Worm (Caenorhabditis elegans) whole organism, late embryonic: ENCODE measurements around the gene oxy-4.
A peak's percentile ranks its signal among the peaks of the same experiment; 100 is the strongest.

Source experiments
- C08G9.2 ChIP-seq: sonication (generic microtip); optimal IDR thresholded peaks from 2 replicates; lab custom pipeline; 2016; ENCODE audit warnings: mild to moderate bottlenecking, missing genetic modification characterization, moderate library complexity, missing compliant biosample characterization
- C38D4.7 ChIP-seq: fragments of 200-800 bp; sonication (Bioruptor generic); optimal IDR thresholded peaks from 2 replicates; lab custom pipeline; 2018; ENCODE audit warnings: mild to moderate bottlenecking, missing genetic modification characterization, moderate library complexity, missing compliant biosample characterization
- K02D7.2 ChIP-seq: sonication (generic microtip); optimal IDR thresholded peaks from 2 replicates; lab custom pipeline; 2017; ENCODE audit warnings: mild to moderate bottlenecking, missing genetic modification characterization, missing compliant biosample characterization
- T23F11.4 ChIP-seq: fragments of 200-800 bp; sonication (Bioruptor generic); optimal IDR thresholded peaks from 2 replicates; lab custom pipeline; 2018; ENCODE audit warnings: mild to moderate bottlenecking, missing genetic modification characterization, missing compliant biosample characterization
- Y22D7AL.16 ChIP-seq: sonication (generic microtip); optimal IDR thresholded peaks from 2 replicates; lab custom pipeline; 2016; ENCODE audit warnings: missing genetic modification characterization, missing compliant biosample characterization
- ahr-1 ChIP-seq: sonication (generic microtip); optimal IDR thresholded peaks from 2 replicates; lab custom pipeline; 2016; ENCODE audit warnings: missing genetic modification characterization, missing compliant biosample characterization
- ama-1 ChIP-seq: fragments of 150-350 bp; optimal IDR thresholded peaks from 2 replicates; lab custom pipeline; 2014
- ceh-34 ChIP-seq: sonication (generic microtip); optimal IDR thresholded peaks from 2 replicates; lab custom pipeline; 2016; ENCODE audit warnings: mild to moderate bottlenecking, missing genetic modification characterization, missing compliant biosample characterization
- ceh-48 ChIP-seq: sonication (generic microtip); optimal IDR thresholded peaks from 2 replicates; lab custom pipeline; 2016; ENCODE audit warnings: missing genetic modification characterization, inconsistent platforms, missing compliant biosample characterization
- che-1 ChIP-seq: sonication (generic microtip); optimal IDR thresholded peaks from 2 replicates; lab custom pipeline; 2016; ENCODE audit warnings: mild to moderate bottlenecking, missing genetic modification characterization, missing compliant biosample characterization
- hlh-6 ChIP-seq: sonication (generic microtip); optimal IDR thresholded peaks from 2 replicates; lab custom pipeline; 2016; ENCODE audit warnings: missing genotype, missing genetic modification characterization, missing compliant biosample characterization
- hlh-8 ChIP-seq: sonication (generic microtip); optimal IDR thresholded peaks from 2 replicates; lab custom pipeline; 2016; ENCODE audit warnings: missing genotype, missing genetic modification characterization, missing compliant biosample characterization
- madf-2 ChIP-seq: sonication (generic microtip); optimal IDR thresholded peaks from 2 replicates; lab custom pipeline; 2017; ENCODE audit warnings: missing genetic modification characterization, missing compliant biosample characterization
- mec-3 ChIP-seq: sonication (generic microtip); optimal IDR thresholded peaks from 2 replicates; lab custom pipeline; 2016; ENCODE audit warnings: borderline replicate concordance, missing genetic modification characterization, missing compliant biosample characterization
- nfya-1 ChIP-seq: sonication (generic microtip); optimal IDR thresholded peaks from 2 replicates; lab custom pipeline; 2017; ENCODE audit warnings: missing genetic modification characterization, mild to moderate bottlenecking, missing compliant biosample characterization, antibody characterized with exemption, moderate library complexity
- nhr-11 ChIP-seq: fragments of 150-350 bp; optimal IDR thresholded peaks from 2 replicates; lab custom pipeline; 2014; ENCODE audit warnings: missing biosample characterization, missing genetic modification characterization
- pha-4 ChIP-seq: fragments of 150-350 bp; optimal IDR thresholded peaks from 2 replicates; lab custom pipeline; 2018; ENCODE audit warnings: missing biosample characterization, missing genetic modification reagents, missing genetic modification characterization
- ref-2 ChIP-seq: sonication (generic microtip); optimal IDR thresholded peaks from 2 replicates; lab custom pipeline; 2016; ENCODE audit warnings: missing genetic modification characterization, missing compliant biosample characterization
- tbx-2 ChIP-seq: sonication (generic microtip); optimal IDR thresholded peaks from 2 replicates; lab custom pipeline; 2016; ENCODE audit warnings: missing genetic modification characterization, missing compliant biosample characterization
- unc-86 ChIP-seq: sonication (generic microtip); optimal IDR thresholded peaks from 2 replicates; lab custom pipeline; 2016; ENCODE audit warnings: missing genetic modification characterization, missing compliant biosample characterization

Gene oxy-4

DNA sequence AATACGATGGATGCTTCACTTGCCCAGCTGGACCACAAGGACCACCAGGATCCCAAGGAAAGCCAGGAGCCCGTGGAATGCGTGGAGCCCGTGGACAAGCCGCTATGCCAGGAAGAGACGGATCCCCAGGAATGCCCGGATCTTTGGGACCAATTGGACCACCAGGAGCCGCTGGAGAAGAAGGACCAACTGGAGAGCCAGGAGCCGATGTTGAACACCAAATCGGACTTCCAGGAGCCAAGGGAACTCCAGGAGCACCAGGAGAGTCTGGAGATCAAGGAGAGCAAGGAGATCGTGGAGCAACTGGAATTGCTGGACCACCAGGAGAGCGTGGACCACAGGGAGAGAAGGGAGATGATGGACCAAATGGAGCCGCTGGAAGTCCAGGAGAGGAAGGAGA lies 50.6 kb downstream of the oxy-4 start:
- no peak for TF ChIP-seq K02D7.2 (tag; lab: Kevin White, UChicago)
- no peak for TF ChIP-seq unc-86 (tag; lab: Kevin White, UChicago)
- TF ChIP-seq ceh-48 (tag; lab: Kevin White, UChicago): no peak
- peak; percentile 4 for TF ChIP-seq ceh-34
- TF ChIP-seq hlh-6 (tag; lab: Kevin White, UChicago): no peak
- TF ChIP-seq pha-4: no peak
- TF ChIP-seq T23F11.4 (GFP tag; lab: Kevin White, UChicago): peak; percentile 63
- peak; percentile 14 for TF ChIP-seq C08G9.2 (tag; lab: Kevin White, UChicago)

- TF ChIP-seq che-1 (no peak), ama-1 (peak; percentile 82), hlh-8 (tag; lab: Kevin White, UChicago) (no peak), ahr-1 (tag; lab: Kevin White, UChicago) (no peak), mec-3 (tag; lab: Kevin White, UChicago) (no peak), nfya-1 (tag; lab: Kevin White, UChicago) (peak; percentile 1), C38D4.7 (GFP tag; lab: Kevin White, UChicago) (no peak), ref-2 (no peak)
- TF ChIP-seq, all 69 proteins: peak for 2
Measured at ce11 chrIII:5106893-5107471, 51.6 kb downstream of the oxy-4 start, which contains the start of gene dpy-17. Gene dpy-17, plus strand, starts transcription at chrIII:5107330.

DNA sequence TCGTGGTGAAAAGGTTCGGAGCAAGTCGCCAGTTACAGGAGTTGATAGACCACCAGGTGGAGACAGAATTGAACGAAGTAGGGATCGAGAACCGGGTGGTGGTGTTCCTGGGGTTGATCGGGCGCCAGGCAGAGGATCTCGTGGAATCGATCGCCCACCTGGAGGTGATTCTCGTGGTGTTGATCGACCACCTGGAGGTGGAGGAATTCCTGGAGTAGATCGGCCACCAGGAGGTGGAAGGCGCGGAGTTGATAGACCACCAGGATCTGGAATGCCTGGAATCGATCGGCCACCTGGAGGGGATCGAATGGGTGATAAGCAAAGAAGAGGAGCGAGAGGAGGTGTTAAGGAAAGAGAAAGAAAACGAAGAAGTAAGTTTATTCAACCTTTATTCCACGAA lies 53.1 kb downstream of the oxy-4 start:
- TF ChIP-seq ahr-1 (tag; lab: Kevin White, UChicago) (no peak), ceh-48 (tag; lab: Kevin White, UChicago) (no peak), ceh-34 (no peak), tbx-2 (tag; lab: Kevin White, UChicago) (no peak), madf-2 (tag; lab: Kevin White, UChicago) (no peak), nhr-11 (tag; lab: Kevin White, UChicago) (no peak), Y22D7AL.16 (tag; lab: Kevin White, UChicago) (no peak)
